Worm (Caenorhabditis elegans) whole organism, dauer: ENCODE data around the gene lst-6.
"Not testable (repeated sequence)": the region's sequence is repeated elsewhere in the genome, so short reads cannot be mapped to it uniquely, and the experiment has no call there.

Experiments used
- unc-62 ChIP-seq: sonication (generic microtip); optimal IDR thresholded peaks from 2 replicates; lab custom pipeline; 2017; ENCODE audit warnings: missing biosample characterization, missing genetic modification reagents, missing genetic modification characterization

The lst-6 gene

DNA sequence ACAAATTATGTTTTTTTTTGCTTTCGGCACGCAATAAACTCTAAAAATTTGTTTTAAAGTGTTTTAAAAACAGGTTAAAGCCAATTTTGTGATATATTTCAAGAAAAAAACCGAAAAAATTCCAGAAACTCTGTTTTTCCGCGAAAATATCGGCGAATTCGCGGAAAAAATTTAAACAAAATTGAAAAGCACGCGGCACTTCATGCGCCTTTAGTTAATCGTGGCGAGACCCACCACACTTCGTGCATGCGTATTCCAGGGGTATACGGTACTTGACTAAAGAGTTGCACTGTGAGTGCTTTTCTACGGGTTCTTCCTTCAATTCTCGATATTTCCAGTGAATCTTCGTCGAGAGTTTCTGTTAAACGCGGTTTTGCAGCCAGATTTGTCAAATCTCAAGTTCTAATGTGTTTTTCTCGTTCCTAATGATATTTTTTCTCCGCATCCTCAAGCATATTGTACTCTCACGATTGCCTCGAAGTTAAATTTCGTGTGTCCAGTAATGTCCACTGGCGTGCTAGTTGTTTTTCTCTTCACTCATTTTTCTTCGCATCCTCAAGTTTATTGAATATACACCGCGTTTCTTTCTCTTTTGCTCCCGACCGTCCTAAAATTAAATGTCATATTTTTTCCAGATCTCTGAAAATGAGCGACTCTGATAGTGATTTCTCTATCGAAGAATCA, 15.5 kb upstream of the lst-6 start, which contains the start of gene cin-4:
Gene cin-4, plus strand, starts transcription at position 634 of the 684 bp plus-strand sequence.
- TF ChIP-seq unc-62 (GFP tag; lab: Kevin White, UChicago) = no peak

DNA sequence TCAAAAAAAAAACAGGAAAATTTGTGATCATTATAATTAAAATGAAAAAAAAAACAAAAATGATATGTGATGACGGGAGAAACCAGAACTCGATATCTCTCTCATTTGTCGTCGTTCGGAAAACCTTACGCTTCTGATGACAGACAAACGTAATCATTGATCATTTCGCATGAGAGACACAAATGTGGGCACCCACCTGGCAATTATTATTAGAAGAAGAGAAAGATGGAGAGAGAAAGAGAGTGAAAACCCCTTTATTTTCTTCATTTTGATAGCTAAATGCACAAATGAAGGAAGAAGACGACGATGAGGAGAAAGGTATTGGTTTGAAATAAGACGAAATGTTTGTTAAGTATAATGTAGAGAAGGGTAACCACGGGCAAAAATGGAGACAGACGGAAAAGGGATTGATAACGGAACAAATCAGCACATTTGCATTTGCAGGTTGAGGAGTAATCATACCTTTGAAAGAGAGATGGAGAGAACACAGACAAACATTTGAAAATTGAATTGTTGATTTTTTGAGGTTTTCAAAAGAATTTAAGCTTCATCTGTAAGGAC, 8.9 kb upstream of the lst-6 start:
- TF ChIP-seq unc-62 (GFP tag; lab: Kevin White, UChicago) = no peak

DNA sequence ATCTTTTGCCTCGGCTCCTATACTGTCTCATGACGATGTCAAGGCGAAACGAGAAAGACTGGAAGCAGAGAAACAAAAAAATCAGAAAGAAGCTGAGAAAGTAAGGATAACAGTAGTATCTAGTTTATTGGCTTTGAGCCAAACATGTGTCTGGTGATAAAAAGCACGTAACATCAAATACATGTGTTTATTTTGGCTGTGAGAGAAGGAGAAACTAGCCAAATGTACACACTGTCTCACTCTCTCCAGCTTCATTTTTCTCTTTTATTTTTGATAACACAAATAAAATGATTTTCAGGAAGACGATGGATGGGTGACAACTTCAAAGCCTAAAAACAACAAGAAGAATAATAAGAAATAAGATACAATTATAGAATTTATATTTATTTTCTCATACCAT, 7.2 kb upstream of the lst-6 start:
- TF ChIP-seq unc-62 (GFP tag; lab: Kevin White, UChicago) = no peak

DNA sequence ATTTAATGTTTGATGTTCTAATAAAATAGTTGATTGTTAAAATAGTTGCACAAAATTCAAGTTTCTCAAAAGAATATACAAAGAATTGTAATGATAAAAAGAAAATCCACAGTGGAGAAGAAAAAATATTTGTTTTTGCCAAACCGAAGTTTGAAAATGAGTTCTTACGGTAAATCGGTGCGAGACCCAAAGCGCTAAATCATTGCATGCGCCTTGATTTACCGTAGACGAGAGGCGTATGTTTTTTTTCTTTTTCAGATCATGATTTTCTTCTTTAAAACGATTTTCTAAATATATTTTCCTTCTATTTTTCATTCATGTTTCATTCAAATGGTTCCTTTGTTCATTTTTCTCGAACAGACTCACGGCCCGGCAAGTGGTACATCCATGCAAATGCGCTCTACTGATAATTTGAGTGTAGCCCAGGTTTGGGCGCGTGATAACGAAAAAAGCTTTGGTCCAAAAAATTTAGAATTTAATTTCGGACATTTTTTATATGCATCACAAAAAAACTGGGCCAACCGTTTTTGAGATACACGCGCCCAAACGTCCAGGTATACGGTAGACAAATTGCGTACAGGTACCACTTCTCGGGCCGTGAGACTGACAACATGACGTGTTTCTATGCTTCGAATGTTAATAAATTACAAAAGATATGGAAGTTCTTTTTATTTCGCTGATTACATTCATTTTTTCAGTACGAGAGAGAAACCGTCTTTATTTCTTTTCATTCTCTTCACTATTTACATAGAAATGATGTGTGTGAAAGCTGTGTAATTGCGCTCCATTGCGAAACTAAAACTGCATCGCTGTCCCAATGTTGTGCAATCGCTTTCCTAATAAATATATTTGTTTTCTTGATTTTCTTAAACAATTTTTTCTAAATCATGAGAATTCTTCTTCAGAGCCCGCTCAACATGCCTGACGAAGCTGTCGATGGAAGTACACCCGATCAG, 2.9 kb upstream of the lst-6 start, which contains the start of gene znf-598:
Gene znf-598, plus strand, starts transcription at position 906 of the 956 bp plus-strand sequence.
- TF ChIP-seq unc-62 (GFP tag; lab: Kevin White, UChicago) = no peak

DNA sequence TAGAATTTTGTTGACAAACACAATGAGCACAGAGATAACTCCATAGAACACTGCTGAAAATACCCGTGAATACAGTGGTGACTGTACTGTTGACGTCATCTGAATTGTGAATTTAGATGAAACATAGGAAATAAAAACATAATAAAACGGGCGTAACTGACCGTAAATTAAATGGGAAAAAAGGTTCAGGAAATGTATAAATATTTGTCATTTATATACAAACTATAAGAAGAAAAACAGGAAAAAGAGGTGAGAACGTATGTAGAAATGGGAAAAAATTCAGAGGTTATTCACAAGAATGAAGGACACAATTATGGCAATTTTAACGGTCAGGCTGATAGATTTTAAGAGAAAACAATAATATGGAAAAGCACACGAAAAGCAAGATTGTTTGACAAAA, 9.7 kb downstream of the lst-6 start, which contains the start of gene sqv-7:
Gene sqv-7, minus strand, starts transcription at position 101 of the 400 bp plus-strand sequence.
- TF ChIP-seq unc-62 (GFP tag; lab: Kevin White, UChicago) = no peak

DNA sequence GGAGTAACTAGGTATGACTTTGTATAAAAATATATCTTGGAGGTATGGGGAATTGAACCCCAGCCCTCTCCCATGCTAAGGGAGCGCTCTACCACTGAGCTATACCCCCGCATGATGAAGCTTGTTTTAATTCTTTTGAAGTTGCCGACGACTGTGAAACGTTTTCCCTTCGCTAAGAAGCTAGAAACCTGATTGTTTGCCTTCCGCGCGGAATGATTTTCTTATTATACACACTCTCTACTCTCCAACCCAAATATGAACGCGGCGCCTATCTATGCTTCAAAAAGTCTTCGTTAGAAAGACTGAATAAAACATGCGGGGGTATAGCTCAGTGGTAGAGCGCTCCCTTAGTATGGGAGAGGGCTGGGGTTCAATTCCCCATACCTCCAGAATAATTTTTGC, 19.4 kb downstream of the lst-6 start:
- no peak for TF ChIP-seq unc-62 (GFP tag; lab: Kevin White, UChicago)

DNA sequence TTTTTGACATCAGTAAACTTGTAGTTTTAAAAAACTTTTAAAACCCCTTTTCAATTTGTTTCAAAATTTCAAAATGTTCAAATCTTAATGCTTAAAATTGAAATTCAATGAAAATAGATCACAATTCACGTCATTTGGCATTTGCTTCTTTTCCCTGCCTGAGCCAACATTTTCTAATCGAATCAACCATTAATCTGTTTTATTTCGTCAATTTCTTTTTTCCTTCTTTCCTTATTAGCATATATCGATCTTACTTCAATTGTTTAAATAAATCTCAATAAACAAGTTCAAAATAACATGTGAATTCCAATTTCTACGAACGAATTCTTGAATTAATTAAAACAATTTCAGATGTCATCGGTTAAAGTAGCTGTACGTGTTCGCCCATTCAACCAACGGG, 26.7 kb downstream of the lst-6 start:
- TF ChIP-seq unc-62 (GFP tag; lab: Kevin White, UChicago) = no peak

DNA sequence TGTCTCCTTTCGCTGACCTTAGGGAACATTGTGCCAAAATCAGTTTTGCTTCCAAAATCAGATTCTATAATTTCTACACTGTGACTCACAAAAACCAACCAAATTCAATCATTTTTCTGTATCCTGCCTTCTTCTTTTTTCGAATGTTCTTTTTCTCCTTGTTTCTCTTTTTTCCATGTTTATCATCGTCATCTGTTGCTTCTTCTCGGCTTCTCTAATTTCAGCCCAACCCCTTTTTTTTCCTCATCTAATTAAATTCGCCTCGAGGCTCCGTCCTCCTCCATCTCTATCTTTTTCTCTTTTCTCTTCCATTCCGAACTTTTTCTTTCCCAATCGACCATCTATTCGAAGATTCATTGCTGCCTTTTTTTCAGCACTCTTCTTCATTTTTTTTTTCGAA, 27.6 kb downstream of the lst-6 start, which contains the start of gene unc-104:
Gene unc-104, plus strand, starts transcription at position 311 of the 400 bp plus-strand sequence.
- no peak for TF ChIP-seq unc-62 (GFP tag; lab: Kevin White, UChicago)

DNA sequence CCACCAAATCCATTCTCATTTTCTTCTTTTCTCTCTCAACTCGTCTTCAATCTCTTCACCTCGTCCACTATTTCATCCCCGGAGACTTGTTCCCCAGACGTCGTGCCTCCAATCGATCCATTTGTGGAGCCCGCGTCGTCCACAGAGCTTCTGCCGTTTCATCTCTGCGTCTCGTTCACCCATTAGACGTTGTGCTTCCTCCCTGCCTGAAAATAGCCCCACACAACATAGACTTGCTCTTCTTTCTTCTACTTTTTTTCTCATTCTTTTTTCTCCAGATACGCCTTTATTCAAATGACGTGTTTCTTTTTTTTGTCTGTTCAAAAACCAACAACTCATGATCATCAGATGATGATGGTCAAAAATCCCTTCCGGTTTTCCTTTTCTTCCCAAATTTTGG, 29.4 kb downstream of the lst-6 start:
- TF ChIP-seq unc-62 (GFP tag; lab: Kevin White, UChicago) = no peak

DNA sequence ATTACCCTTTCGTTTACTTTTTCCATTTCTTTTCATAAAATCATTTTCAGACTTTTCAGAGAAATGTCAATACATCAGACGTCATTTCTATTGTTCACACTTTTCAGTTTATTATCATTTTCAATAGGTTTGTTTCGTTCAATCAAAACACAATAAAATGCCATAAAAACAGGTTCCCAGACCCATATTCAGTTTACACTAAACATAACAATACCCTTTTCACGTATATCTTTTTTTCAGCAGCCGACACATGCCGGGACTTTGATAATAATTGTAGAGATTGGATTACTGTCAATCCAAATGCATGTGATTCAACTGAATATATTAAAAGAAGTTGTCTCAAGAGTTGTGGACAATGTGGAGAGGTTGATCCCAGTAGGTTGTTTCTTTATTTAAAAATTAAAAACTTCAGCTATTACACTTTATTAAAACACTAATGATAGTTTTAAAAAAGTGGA, 32.5 kb downstream of the lst-6 start, which contains the start of gene C15F1.1:
Gene C15F1.1, plus strand, starts transcription at position 51 of the 458 bp plus-strand sequence.
- TF ChIP-seq unc-62 (GFP tag; lab: Kevin White, UChicago) = no peak

DNA sequence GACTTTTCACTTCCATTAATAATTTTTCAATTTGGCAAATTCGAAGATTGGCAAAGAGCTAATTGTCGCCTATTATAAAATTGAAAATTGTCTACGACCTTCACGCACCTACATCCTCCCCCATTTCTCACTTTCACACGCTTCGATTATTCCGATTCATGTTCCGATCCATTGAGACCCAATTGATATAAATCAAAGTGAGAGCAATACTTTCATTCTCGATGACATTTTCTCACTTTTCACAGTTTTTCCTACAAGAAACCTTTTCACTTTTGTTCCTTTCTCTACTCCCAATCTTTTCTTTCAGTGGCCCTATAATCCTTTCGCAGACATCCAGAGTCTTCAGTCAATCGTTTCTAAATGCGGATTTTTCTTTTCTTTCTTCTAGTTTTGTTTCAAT, 42.7 kb downstream of the lst-6 start, which contains the start of gene C15F1.2:
Gene C15F1.2, plus strand, starts transcription at position 308 of the 400 bp plus-strand sequence.
- no peak for TF ChIP-seq unc-62 (GFP tag; lab: Kevin White, UChicago)

DNA sequence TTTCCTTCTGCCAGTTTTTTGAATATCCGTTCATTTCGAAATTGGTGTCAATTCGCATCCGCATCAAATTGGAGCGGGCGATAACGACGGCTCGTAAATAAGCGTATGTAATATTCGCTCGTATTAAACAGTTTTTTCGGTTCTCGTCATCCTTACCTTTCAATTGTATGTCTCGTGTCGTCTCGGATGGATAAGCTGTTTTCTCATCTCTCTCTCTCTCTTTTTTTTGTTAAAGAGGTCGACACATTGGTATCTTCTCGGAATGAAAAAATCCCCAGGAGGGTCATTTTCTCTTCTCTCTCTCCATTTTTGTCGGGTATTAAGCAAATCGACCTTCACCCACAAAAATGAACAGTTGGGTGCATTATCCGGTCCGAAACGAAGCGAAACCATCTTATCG, 43.4 kb downstream of the lst-6 start:
- no peak for TF ChIP-seq unc-62 (GFP tag; lab: Kevin White, UChicago)

DNA sequence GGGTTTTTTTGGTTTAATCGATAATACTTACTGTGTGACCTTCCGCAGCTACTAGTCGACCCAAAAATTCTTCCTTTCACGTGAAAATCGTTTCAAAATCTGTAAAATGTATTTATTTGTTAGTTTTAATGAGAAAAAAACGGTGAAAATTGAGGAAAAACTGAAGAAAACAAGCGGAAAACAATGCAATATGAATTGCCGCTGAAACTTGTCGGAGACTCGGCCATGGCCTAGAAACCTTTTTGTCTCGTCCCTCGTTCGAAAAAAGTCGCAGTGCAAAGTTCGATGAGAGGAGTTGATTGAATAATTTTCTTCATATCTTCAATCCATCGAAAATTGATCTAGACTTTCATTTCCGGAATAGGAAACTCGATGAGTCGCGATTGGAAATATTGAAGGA, 44.6 kb downstream of the lst-6 start, which contains the start of gene C15F1.8:
Gene C15F1.8, minus strand, starts transcription at position 101 of the 400 bp plus-strand sequence.
- TF ChIP-seq unc-62 (GFP tag; lab: Kevin White, UChicago) = not testable (repeated sequence)

DNA sequence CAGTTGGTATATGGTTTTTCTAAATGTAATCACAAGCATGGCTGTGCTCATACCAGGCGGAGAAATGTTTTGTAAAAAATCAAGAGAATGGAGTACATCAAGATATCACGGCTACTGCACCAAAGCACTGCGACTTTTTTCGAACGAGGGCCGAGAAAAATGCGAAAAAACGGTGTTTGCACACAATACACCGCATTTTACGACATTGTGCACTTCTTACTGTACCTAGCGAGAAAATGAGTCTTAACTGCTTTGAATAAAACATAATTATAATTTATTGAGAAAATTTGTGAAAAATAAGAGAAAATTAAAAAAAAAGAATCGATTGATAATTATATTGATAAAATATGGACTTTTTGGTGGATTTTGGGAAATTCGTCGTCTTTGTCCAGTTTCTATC, 46.6 kb downstream of the lst-6 start:
- no peak for TF ChIP-seq unc-62 (GFP tag; lab: Kevin White, UChicago)

DNA sequence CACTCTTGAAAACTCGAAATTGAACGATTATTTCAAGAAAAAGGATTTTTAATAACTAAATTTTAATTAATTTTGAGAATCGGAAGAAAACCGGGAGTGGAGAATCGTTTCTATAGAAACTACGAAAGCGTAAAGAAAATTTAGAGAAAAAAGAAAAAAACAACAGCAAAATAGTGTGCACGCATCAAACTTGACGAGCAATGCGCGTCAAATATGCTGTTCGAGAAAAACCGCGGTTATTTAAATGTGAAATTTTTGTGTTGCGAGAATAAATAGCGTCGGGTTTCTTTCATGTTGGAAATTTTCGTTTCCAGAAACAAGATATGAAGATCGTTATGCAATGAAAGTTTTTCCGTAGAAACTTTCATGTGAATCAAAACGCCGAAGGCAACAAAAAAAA, 48.3 kb downstream of the lst-6 start:
- no peak for TF ChIP-seq unc-62 (GFP tag; lab: Kevin White, UChicago)
